Fruit fly (Drosophila melanogaster): ENCODE measurements around the gene Stat92E.

Gene Stat92E

dm6 chr3R:20545678-20546077, 6.4 kb downstream of the Stat92E start:
- no peak for TF ChIP-seq CG6792 (GFP tag; optimal IDR thresholded peaks at IDR 0.05)
- TF ChIP-seq fkh (GFP tag; optimal IDR thresholded peaks at IDR 0.05): peak; percentile 54
- peak; percentile 31; the same call in 1 of the 3 replicates for TF ChIP-seq CG6163 (GFP tag; IDR thresholded peaks at IDR 0.05)
- peak; percentile 62 for TF ChIP-seq svp (GFP tag)
- TF ChIP-seq eg (GFP tag; IDR thresholded peaks at IDR 0.05): peak; percentile 45; the same call in 1 of the 3 replicates
- no peak for TF ChIP-seq CG6854 (GFP tag; optimal IDR thresholded peaks at IDR 0.05)
- TF ChIP-seq net (GFP tag; optimal IDR thresholded peaks at IDR 0.05): no peak

dm6 chr3R:20544952-20545351, 7.2 kb downstream of the Stat92E start:
- TF ChIP-seq Hr39 (GFP tag; optimal IDR thresholded peaks at IDR 0.05): no peak
- no peak for TF ChIP-seq CG11762 (GFP tag; optimal IDR thresholded peaks at IDR 0.05; ENCODE audit: insufficient read depth)
- TF ChIP-seq OdsH (GFP tag; optimal IDR thresholded peaks at IDR 0.05): peak; percentile 17
- no peak for TF ChIP-seq fkh (GFP tag; optimal IDR thresholded peaks at IDR 0.05)
- TF ChIP-seq CG8119 (GFP tag; IDR thresholded peaks at IDR 0.05): no peak

DNA sequence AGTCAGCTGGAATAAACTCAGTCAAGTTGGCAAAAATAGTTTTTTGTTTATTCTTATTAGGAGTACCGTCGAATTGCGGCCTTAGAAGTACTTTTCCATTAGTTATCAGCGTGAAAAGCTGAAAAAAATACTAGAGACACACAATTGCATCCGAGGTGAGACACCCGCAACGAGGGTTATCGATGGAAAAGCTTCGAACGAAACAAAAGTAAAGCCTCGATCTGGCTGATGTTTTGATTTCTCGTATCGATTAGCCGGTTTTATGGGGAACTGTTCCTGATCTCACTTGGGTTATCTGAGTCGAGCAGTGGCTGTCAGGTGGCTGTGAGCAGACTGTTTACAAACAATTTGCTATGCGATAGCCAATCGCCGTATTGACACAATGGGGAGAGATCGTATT, 8.4 kb downstream of the Stat92E start:
- TF ChIP-seq fkh (GFP tag; optimal IDR thresholded peaks at IDR 0.05) (peak; percentile 15), vri (GFP tag; optimal IDR thresholded peaks at IDR 0.05) (no peak), Sox102F (GFP tag; optimal IDR thresholded peaks at IDR 0.05) (no peak), eg (GFP tag; IDR thresholded peaks at IDR 0.05) (no peak), CG10669 (GFP tag; optimal IDR thresholded peaks at IDR 0.05) (no peak), salr (GFP tag; optimal IDR thresholded peaks at IDR 0.05) (no peak), achi (GFP tag; optimal IDR thresholded peaks at IDR 0.05) (no peak), CG16779 (tag; optimal IDR thresholded peaks at IDR 0.05) (no peak), CG6808 (GFP tag; optimal IDR thresholded peaks at IDR 0.05) (no peak), svp (GFP tag) (peak; percentile 99), dsx (GFP tag; optimal IDR thresholded peaks at IDR 0.05; ENCODE audit: poor library complexity, severe bottlenecking) (no peak), CG6854 (GFP tag; optimal IDR thresholded peaks at IDR 0.05) (no peak), CG8319 (GFP tag; optimal IDR thresholded peaks at IDR 0.05) (no peak), Hr38 (GFP tag; optimal IDR thresholded peaks at IDR 0.05) (no peak), CG8119 (GFP tag; IDR thresholded peaks at IDR 0.05) (no peak), Sox15 (GFP tag; optimal IDR thresholded peaks at IDR 0.05) (no peak)

DNA sequence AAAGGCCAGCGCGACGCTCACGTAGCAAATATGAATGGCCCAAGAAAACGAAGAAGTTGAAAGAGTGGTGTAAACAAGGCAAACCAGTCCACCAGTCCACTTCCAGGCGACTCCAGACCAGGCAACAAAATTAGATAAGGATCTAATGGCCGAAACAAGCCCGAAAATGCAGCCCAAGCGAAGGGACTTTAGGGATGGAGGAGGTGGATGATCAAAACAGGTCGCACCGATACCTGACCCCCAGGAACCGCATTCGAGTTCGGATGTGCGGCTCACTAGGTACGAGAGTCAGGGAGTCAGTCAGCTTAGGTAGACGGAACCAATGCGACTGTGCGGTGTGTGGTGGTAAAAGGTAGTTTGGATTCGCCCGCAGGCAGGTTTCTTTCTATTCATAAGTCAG, 8.9 kb downstream of the Stat92E start:
- TF ChIP-seq Sox15 (GFP tag; optimal IDR thresholded peaks at IDR 0.05) (no peak), Eip78C (GFP tag) (peak; percentile 23), pdm3 (GFP tag; optimal IDR thresholded peaks at IDR 0.05) (no peak)

DNA sequence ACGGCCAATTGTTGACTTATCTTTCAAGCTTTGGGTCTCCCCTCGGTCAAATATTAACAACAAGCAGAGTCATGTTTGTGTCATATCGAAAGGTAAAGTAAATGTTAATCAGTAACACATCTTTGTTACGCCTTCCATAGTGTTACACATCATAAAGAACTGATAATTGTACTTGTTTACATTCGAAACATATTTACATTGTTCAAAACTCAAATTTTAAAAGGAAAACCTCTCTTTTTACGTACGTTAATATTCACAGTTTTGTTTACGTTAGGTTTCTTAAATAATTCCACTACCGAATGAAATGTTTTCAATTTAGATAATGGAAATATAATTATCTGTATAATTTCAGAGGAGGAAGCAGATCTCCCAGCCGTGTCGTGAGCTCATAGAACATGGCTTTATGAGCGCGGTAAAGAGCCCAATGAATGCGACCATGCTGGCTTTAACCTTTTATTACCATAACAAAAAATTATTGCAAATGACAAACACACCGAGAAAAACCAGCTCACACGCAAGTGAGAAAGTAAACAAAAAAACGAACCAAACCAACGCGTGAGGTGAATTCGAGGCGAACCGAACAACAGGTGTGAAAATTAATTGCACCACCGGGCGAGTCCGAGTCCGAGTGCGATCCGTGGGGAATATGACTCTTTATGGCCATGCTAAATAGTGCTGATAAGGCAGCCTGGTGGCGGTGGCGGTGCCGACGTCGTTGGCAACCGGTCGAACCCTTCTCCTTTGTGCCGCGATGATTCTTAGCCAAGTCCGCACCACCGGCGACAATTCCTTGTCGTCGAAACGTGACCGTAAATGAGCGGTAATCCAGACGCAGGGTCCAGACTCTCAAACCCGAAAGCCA, 9.6 kb downstream of the Stat92E start:
- TF ChIP-seq CG6163 (GFP tag; IDR thresholded peaks at IDR 0.05) (0 out of 3 replicates have a peak, but pooled peaks have one; percentile 8), esn (GFP tag; optimal IDR thresholded peaks at IDR 0.05) (peak; percentile 12), CG15336 (GFP tag; IDR thresholded peaks at IDR 0.05) (0 out of 2 replicates have a peak, but pooled peaks have one; percentile 19), CG1621 (tag; optimal IDR thresholded peaks at IDR 0.05) (peak; percentile 32), CG10669 (GFP tag; optimal IDR thresholded peaks at IDR 0.05) (no peak), svp (GFP tag) (peak; percentile 41), Eip78C (GFP tag) (peak; percentile 70), CG11294 (GFP tag; IDR thresholded peaks at IDR 0.05) (no peak), Eip75B (GFP tag; optimal IDR thresholded peaks at IDR 0.05) (no peak), fkh (GFP tag; optimal IDR thresholded peaks at IDR 0.05) (peak; percentile 76)

DNA sequence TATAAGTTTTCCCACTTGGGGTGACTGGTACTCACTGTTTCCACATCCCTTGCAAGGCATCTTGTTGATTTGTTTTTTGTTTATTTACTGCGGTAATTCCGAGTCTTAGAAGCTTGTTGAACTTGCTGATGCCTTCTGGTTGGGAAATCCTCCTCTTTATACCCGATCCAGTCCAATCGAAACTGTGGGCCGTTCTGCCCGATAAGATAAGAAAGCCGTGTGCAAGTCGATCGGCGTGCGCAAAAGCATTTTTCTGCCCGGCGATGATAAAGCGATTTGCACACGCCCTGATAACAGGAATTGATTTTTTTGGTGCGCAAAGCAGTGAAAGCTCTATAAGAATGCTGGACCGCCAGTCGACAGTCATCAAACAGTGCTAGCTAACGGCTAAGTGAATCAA, 17.5 kb downstream of the Stat92E start, which contains the start of the genes MtnE and MtnD:
TSS of gene MtnE (minus strand) at position 130 of the 400 bp plus-strand sequence.
TSS of gene MtnD (plus strand) at position 388 of the 400 bp plus-strand sequence.
- TF ChIP-seq salr (GFP tag; optimal IDR thresholded peaks at IDR 0.05): no peak
- no peak for TF ChIP-seq pdm3 (GFP tag; optimal IDR thresholded peaks at IDR 0.05)
- no peak for TF ChIP-seq CG15336 (GFP tag; IDR thresholded peaks at IDR 0.05)
- TF ChIP-seq CG6163 (GFP tag; IDR thresholded peaks at IDR 0.05): no peak
- TF ChIP-seq CG6276 (GFP tag; optimal IDR thresholded peaks at IDR 0.05): no peak
- no peak for TF ChIP-seq CG32006 (GFP tag; optimal IDR thresholded peaks at IDR 0.05)
- TF ChIP-seq CG11762 (GFP tag; optimal IDR thresholded peaks at IDR 0.05; ENCODE audit: insufficient read depth): no peak
- TF ChIP-seq Eip78C (GFP tag): peak; percentile 69
- TF ChIP-seq Lpt (GFP tag; optimal IDR thresholded peaks at IDR 0.05): no peak
- peak; percentile 16 for TF ChIP-seq CG3919 (GFP tag; optimal IDR thresholded peaks at IDR 0.05)
- no peak for TF ChIP-seq eg (GFP tag; IDR thresholded peaks at IDR 0.05)
- TF ChIP-seq svp (GFP tag): peak; percentile 88
- no peak for TF ChIP-seq CG6808 (GFP tag; optimal IDR thresholded peaks at IDR 0.05)
- no peak for TF ChIP-seq Sox15 (GFP tag; optimal IDR thresholded peaks at IDR 0.05)
- TF ChIP-seq CG8319 (GFP tag; optimal IDR thresholded peaks at IDR 0.05): no peak
- no peak for TF ChIP-seq CG16779 (tag; optimal IDR thresholded peaks at IDR 0.05)
- no peak for TF ChIP-seq acj6 (GFP tag; optimal IDR thresholded peaks at IDR 0.05)
- TF ChIP-seq CG8632 (GFP tag; optimal IDR thresholded peaks at IDR 0.05): no peak
- TF ChIP-seq cyc (GFP tag; optimal IDR thresholded peaks at IDR 0.05): no peak
- TF ChIP-seq fkh (GFP tag; optimal IDR thresholded peaks at IDR 0.05): no peak
- TF ChIP-seq vri (GFP tag; optimal IDR thresholded peaks at IDR 0.05): peak; percentile 29

Data from whole organism, prepupa.